Fruit fly (Drosophila melanogaster): ENCODE data around the gene CG8028.
A peak's percentile ranks its signal among the peaks of the same experiment; 100 is the strongest.

Gene CG8028

dm6 chrX:19247200-19248052 lies 32.7 kb downstream of the CG8028 start, which contains the start of gene CG7992 (continued):
- TF ChIP-seq CG16813 (GFP tag; IDR thresholded peaks at IDR 0.05; ENCODE audit: partially characterized antibody), result no peak
- peak; percentile 1 for TF ChIP-seq CG14710 (tag; optimal IDR thresholded peaks at IDR 0.05)
- TF ChIP-seq run (tag; optimal IDR thresholded peaks at IDR 0.05), result peak; percentile 41
- TF ChIP-seq CG4707 (GFP tag; optimal IDR thresholded peaks at IDR 0.05), result no peak
- TF ChIP-seq Atf3 (GFP tag; optimal IDR thresholded peaks at IDR 0.05), result no peak
- peak; percentile 18; the same call in 1 of the 2 replicates for TF ChIP-seq CG32532 (GFP tag; IDR thresholded peaks at IDR 0.05)
- TF ChIP-seq CG1603 (tag; optimal IDR thresholded peaks at IDR 0.05), result no peak
- TF ChIP-seq CG13123 (GFP tag; optimal IDR thresholded peaks at IDR 0.05), result peak; percentile 21
- no peak for TF ChIP-seq Deaf1 (tag; optimal IDR thresholded peaks at IDR 0.05)
- TF ChIP-seq CG10462 (GFP tag; optimal IDR thresholded peaks at IDR 0.05), result no peak
- TF ChIP-seq az2 (GFP tag; optimal IDR thresholded peaks at IDR 0.05), result no peak
- TF ChIP-seq slbo (GFP tag; IDR thresholded peaks at IDR 0.05), result peak; percentile 63
- TF ChIP-seq CG10321 (GFP tag; IDR thresholded peaks at IDR 0.05), result no peak
- TF ChIP-seq corto (GFP tag; optimal IDR thresholded peaks at IDR 0.05), result no peak
- no peak for TF ChIP-seq sna (GFP tag; IDR thresholded peaks at IDR 0.05; ENCODE audit: partially characterized antibody)
- TF ChIP-seq inv (GFP tag; IDR thresholded peaks at IDR 0.05; ENCODE audit: partially characterized antibody), result no peak
- no peak for TF ChIP-seq gfzf (GFP tag; optimal IDR thresholded peaks at IDR 0.05)
- no peak for TF ChIP-seq Doc3 (GFP tag; IDR thresholded peaks at IDR 0.05; ENCODE audit: partially characterized antibody)
- TF ChIP-seq CG8388 (GFP tag; optimal IDR thresholded peaks at IDR 0.05), result peak; percentile 34
- no peak for TF ChIP-seq bcd (GFP tag; optimal IDR thresholded peaks at IDR 0.05)
- peak; percentile 92 for TF ChIP-seq mirr (GFP tag; optimal IDR thresholded peaks at IDR 0.05)
- peak; percentile 55 for TF ChIP-seq CG9727 (GFP tag; optimal IDR thresholded peaks at IDR 0.05)
- TF ChIP-seq pum (GFP tag; optimal IDR thresholded peaks at IDR 0.05), result peak; percentile 56
- TF ChIP-seq ci (GFP tag; IDR thresholded peaks at IDR 0.05), result no peak
- 0 out of 2 replicates have a peak, but pooled peaks have one; percentile 27 for TF ChIP-seq E2f1 (GFP tag; IDR thresholded peaks at IDR 0.05)
- TF ChIP-seq CG13424 (tag; optimal IDR thresholded peaks at IDR 0.05), result peak; percentile 60
- no peak for TF ChIP-seq CG11560 (tag; IDR thresholded peaks at IDR 0.05)
- peak; percentile 14 for TF ChIP-seq Asciz (GFP tag; optimal IDR thresholded peaks at IDR 0.05)
- TF ChIP-seq Mad (GFP tag; optimal IDR thresholded peaks at IDR 0.05), result peak; percentile 29
- TF ChIP-seq hbn (GFP tag; IDR thresholded peaks at IDR 0.05; ENCODE audit: partially characterized antibody), result no peak
- TF ChIP-seq Vsx1 (GFP tag; optimal IDR thresholded peaks at IDR 0.05), result peak; percentile 47
- TF ChIP-seq CG13624 (GFP tag; optimal IDR thresholded peaks at IDR 0.05), result peak; percentile 56
- peak; percentile 23 for TF ChIP-seq zen (tag; optimal IDR thresholded peaks at IDR 0.05)
- TF ChIP-seq CG4820 (GFP tag; optimal IDR thresholded peaks at IDR 0.05), result peak; percentile 48
- TF ChIP-seq Atf6 (GFP tag; IDR thresholded peaks at IDR 0.05), result no peak; the same call in 1 of the 2 replicates
- no peak for TF ChIP-seq amos (GFP tag; IDR thresholded peaks at IDR 0.05; ENCODE audit: partially characterized antibody)
- TF ChIP-seq NFAT (GFP tag; IDR thresholded peaks at IDR 0.05), result peak; percentile 17; the same call in 1 of the 2 replicates
- no peak for TF ChIP-seq CG8765 (GFP tag; IDR thresholded peaks at IDR 0.05)
- TF ChIP-seq CG34422 (GFP tag; IDR thresholded peaks at IDR 0.05), result no peak
- peak; percentile 62 for TF ChIP-seq Ada2b (GFP tag; IDR thresholded peaks at IDR 0.05)
- peak; percentile 28; the same call in 1 of the 2 replicates for TF ChIP-seq Adf1 (GFP tag; IDR thresholded peaks at IDR 0.05)
- TF ChIP-seq CG5953 (GFP tag; IDR thresholded peaks at IDR 0.05), result no peak; the same call in 1 of the 2 replicates
- peak; percentile 19 for TF ChIP-seq HmgZ (tag; optimal IDR thresholded peaks at IDR 0.05)
- TF ChIP-seq prd (optimal IDR thresholded peaks at IDR 0.05), result no peak
- peak; percentile 41; the same call in 1 of the 3 replicates for TF ChIP-seq prd (GFP tag; IDR thresholded peaks at IDR 0.05)
- peak; percentile 71 for TF ChIP-seq Meics (GFP tag; optimal IDR thresholded peaks at IDR 0.05)
- TF ChIP-seq so (GFP tag; IDR thresholded peaks at IDR 0.05), result peak; percentile 52; the same call in 1 of the 3 replicates
- no peak for TF ChIP-seq en (GFP tag; optimal IDR thresholded peaks at IDR 0.05)
- peak; percentile 46 for TF ChIP-seq CG18619 (GFP tag; optimal IDR thresholded peaks at IDR 0.05)
